Worm (Caenorhabditis elegans): ENCODE data around the gene W06A7.4.

The W06A7.4 gene

DNA sequence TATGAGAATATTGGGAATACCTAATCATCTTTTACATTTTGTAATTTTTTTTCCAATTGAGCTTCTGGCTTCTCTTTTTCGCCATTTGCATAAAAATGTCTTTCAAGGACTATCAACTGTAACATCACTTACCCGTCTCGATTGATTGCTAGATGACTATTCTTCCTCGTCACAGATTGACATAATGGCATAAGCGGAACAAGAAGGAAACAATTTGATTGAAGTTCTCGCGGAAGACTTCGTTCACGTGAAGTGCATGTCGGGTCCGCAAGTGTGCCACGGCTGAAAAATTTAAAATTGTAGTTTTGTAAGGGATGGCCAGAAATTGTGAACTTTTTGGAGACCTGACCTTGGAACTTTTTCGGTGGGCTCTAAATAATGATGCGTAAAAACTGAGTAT lies 29.5 kb downstream of the W06A7.4 start:
- TF ChIP-seq Y55F3AM.14 (GFP tag; optimal IDR thresholded peaks at IDR 0.05) (no peak), mab-5 (tag; optimal IDR thresholded peaks at IDR 0.05) (no peak), elt-3 (tag; optimal IDR thresholded peaks at IDR 0.05) (no peak), mdl-1 (tag; optimal IDR thresholded peaks at IDR 0.05) (no peak), nhr-25 (tag; optimal IDR thresholded peaks at IDR 0.05) (no peak), ztf-11 (tag; optimal IDR thresholded peaks at IDR 0.05) (no peak), nhr-23 (tag; optimal IDR thresholded peaks at IDR 0.05) (no peak), ama-1 (optimal IDR thresholded peaks at IDR 0.05) (no peak), unc-39 (tag; optimal IDR thresholded peaks at IDR 0.05) (no peak), lin-13 (GFP tag; optimal IDR thresholded peaks at IDR 0.05) (no peak), nhr-6 (tag; optimal IDR thresholded peaks at IDR 0.05) (no peak), ceh-16 (tag; optimal IDR thresholded peaks at IDR 0.05) (no peak), ztf-1 (GFP tag; conservative IDR thresholded peaks at IDR 0.05) (no peak), fos-1 (tag; optimal IDR thresholded peaks at IDR 0.05) (no peak)

DNA sequence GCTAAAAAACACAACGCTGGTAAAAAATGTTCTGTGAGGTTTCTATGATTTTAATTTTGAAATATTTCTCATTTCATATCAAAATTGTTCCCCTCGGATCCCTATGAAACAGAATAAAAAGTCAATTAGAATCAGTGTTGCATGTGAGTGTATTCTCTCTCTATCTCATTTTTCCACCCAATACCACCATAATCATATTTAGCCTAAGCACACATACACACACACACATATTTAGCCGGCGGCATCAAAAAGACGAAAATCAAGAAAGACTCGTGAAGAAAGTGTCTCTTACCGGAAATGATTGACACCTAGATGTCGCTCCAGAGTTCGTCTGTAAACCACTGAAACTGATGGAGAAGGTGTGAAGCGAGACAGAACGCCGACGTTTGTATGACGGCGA lies 30.0 kb downstream of the W06A7.4 start:
- no peak for TF ChIP-seq elt-1 (tag; optimal IDR thresholded peaks at IDR 0.05)
- no peak for TF ChIP-seq blmp-1 (tag; optimal IDR thresholded peaks at IDR 0.05; ENCODE audit: insufficient read depth)
- no peak for TF ChIP-seq nhr-10 (tag; optimal IDR thresholded peaks at IDR 0.05)

ce11 chrV:14855626-14856025 lies 31.4 kb downstream of the W06A7.4 start:
- peak; percentile 37 for TF ChIP-seq gmeb-1 (tag; optimal IDR thresholded peaks at IDR 0.05)
- TF ChIP-seq sma-9 (GFP tag; optimal IDR thresholded peaks at IDR 0.05), result peak; percentile 23
- TF ChIP-seq sma-9 (tag; optimal IDR thresholded peaks at IDR 0.05), result no peak
- TF ChIP-seq C34F6.9 (tag; optimal IDR thresholded peaks at IDR 0.05), result no peak
- TF ChIP-seq lin-11 (tag; optimal IDR thresholded peaks at IDR 0.05), result peak; percentile 21
- TF ChIP-seq lin-39 (tag; optimal IDR thresholded peaks at IDR 0.05), result no peak
- peak; percentile 31 for TF ChIP-seq nhr-129 (tag; optimal IDR thresholded peaks at IDR 0.05)
- TF ChIP-seq snpc-4 (tag; optimal IDR thresholded peaks at IDR 0.05), result peak; percentile 58
- TF ChIP-seq unc-55 (GFP tag; optimal IDR thresholded peaks at IDR 0.05), result peak; percentile 17
- no peak for TF ChIP-seq sma-3 (GFP tag; optimal IDR thresholded peaks at IDR 0.05)
- no peak for TF ChIP-seq unc-39 (tag; optimal IDR thresholded peaks at IDR 0.05)

DNA sequence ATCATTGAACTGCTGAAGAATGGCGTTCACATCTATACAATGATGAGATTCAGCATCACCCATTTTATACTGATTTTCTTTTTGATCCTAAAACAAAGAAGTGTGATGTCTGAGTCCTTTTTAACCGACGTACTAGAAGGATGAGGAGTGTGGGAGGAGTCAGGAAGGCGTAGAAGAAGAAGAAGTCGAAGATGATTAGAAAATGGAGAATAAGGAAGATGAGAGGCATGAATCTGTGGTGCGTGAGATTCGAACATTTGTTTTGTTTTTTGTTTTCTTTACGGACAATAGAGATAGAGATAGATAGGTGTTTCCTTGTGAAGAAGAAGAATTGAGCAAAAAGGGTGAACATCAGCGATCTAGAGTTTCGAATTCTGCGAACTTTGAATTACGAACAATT lies 34.3 kb downstream of the W06A7.4 start, which contains the start of gene npr-13:
Gene npr-13, minus strand, starts transcription at position 101 of the 400 bp plus-strand sequence.
- TF ChIP-seq F13H6.1 (tag; optimal IDR thresholded peaks at IDR 0.05), result no peak
- no peak for TF ChIP-seq R02D3.7 (tag; optimal IDR thresholded peaks at IDR 0.05)
- TF ChIP-seq ceh-82 (tag; optimal IDR thresholded peaks at IDR 0.05), result no peak
- TF ChIP-seq ZK546.5 (tag; optimal IDR thresholded peaks at IDR 0.05), result no peak
- TF ChIP-seq zag-1 (tag; optimal IDR thresholded peaks at IDR 0.05), result no peak
- TF ChIP-seq nhr-23 (tag; optimal IDR thresholded peaks at IDR 0.05), result no peak
- TF ChIP-seq ama-1 (optimal IDR thresholded peaks at IDR 0.05), result no peak
- TF ChIP-seq fos-1 (tag; optimal IDR thresholded peaks at IDR 0.05), result no peak
- no peak for TF ChIP-seq unc-39 (tag; optimal IDR thresholded peaks at IDR 0.05)
- TF ChIP-seq mdl-1 (tag; optimal IDR thresholded peaks at IDR 0.05), result no peak
- TF ChIP-seq lin-13 (GFP tag; optimal IDR thresholded peaks at IDR 0.05), result no peak
- TF ChIP-seq gmeb-1 (tag; optimal IDR thresholded peaks at IDR 0.05), result no peak

DNA sequence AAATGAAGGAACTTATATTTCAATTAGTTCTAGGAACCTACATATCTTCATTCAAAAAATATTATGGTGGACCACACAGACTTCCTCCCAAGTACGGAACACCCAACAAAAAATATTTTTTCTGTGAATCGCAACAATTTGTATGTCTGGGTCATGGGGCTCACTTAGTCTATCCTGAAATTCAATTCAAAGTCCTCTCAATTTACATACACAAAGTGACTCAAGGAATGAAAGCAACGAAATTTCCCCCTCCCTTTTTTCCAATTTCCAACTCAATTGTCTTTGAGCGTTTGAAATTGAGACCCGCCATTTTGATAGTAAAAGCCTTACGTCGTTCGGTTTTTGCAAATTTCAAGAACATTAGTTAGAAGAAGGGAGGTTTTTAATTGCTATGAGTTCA lies 35.2 kb downstream of the W06A7.4 start:
- no peak for TF ChIP-seq R02D3.7 (tag; optimal IDR thresholded peaks at IDR 0.05)
- TF ChIP-seq lin-13 (GFP tag; optimal IDR thresholded peaks at IDR 0.05), result no peak
- TF ChIP-seq zag-1 (tag; optimal IDR thresholded peaks at IDR 0.05), result no peak
- TF ChIP-seq nhr-23 (tag; optimal IDR thresholded peaks at IDR 0.05), result no peak
- no peak for TF ChIP-seq ztf-4 (tag; optimal IDR thresholded peaks at IDR 0.05)

DNA sequence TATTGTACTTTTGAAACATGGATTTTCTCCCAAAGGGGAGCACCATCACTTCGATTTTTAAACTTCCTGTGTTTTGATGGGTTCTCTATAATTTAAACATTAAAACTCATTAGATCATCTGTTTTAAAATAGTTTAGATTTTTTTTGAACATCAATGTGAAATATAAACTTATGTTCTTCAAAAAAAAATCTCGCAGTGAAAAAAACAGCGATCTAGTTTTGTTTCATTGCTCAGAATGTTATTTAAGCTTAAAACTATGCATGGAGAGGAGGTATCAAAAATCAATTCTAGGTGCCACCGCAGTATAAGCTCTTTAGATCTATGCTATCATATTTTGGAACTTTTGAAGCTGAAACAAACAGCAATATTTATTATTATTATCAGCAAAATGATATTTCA lies 44.0 kb downstream of the W06A7.4 start, which contains the start of gene gcy-14:
Gene gcy-14, minus strand, starts transcription at position 101 of the 400 bp plus-strand sequence.
- TF ChIP-seq nhr-25 (tag; optimal IDR thresholded peaks at IDR 0.05) (no peak), unc-62 (GFP tag; optimal IDR thresholded peaks at IDR 0.05) (no peak), ceh-16 (tag; optimal IDR thresholded peaks at IDR 0.05) (no peak), ztf-4 (tag; optimal IDR thresholded peaks at IDR 0.05) (no peak), unc-55 (GFP tag; optimal IDR thresholded peaks at IDR 0.05) (no peak), Y55F3AM.14 (GFP tag; optimal IDR thresholded peaks at IDR 0.05) (no peak), nhr-129 (tag; optimal IDR thresholded peaks at IDR 0.05) (no peak), peb-1 (tag; optimal IDR thresholded peaks at IDR 0.05) (no peak), R02D3.7 (tag; optimal IDR thresholded peaks at IDR 0.05) (no peak), lsy-2 (tag; optimal IDR thresholded peaks at IDR 0.05) (no peak), mdl-1 (tag; optimal IDR thresholded peaks at IDR 0.05) (no peak), crh-2 (tag; optimal IDR thresholded peaks at IDR 0.05) (no peak)
